Worm (Caenorhabditis elegans) whole organism, late embryonic: ENCODE results near the gene F53C3.6.

Experiments
- C38D4.7 ChIP-seq: fragments of 200-800 bp; sonication (Bioruptor generic); optimal IDR thresholded peaks from 2 replicates; lab custom pipeline; 2018; ENCODE audit warnings: mild to moderate bottlenecking, missing genetic modification characterization, moderate library complexity, missing compliant biosample characterization
- T23F11.4 ChIP-seq: fragments of 200-800 bp; sonication (Bioruptor generic); optimal IDR thresholded peaks from 2 replicates; lab custom pipeline; 2018; ENCODE audit warnings: mild to moderate bottlenecking, missing genetic modification characterization, missing compliant biosample characterization
- ahr-1 ChIP-seq: sonication (generic microtip); optimal IDR thresholded peaks from 2 replicates; lab custom pipeline; 2016; ENCODE audit warnings: missing genetic modification characterization, missing compliant biosample characterization
- ama-1 ChIP-seq: fragments of 150-350 bp; optimal IDR thresholded peaks from 2 replicates; lab custom pipeline; 2014
- ceh-18 ChIP-seq: sonication (generic microtip); optimal IDR thresholded peaks from 2 replicates; lab custom pipeline; 2016; ENCODE audit warnings: missing genetic modification characterization, missing compliant biosample characterization
- ceh-19 ChIP-seq: fragments of 200-800 bp; sonication (Bioruptor generic); optimal IDR thresholded peaks from 2 replicates; lab custom pipeline; 2018; ENCODE audit warnings: mild to moderate bottlenecking, missing genetic modification characterization, missing compliant biosample characterization
- ceh-2 ChIP-seq: sonication (generic microtip); optimal IDR thresholded peaks from 2 replicates; lab custom pipeline; 2016; ENCODE audit warnings: missing genotype, missing genetic modification characterization, missing compliant biosample characterization
- ceh-22 ChIP-seq: sonication (generic microtip); optimal IDR thresholded peaks from 2 replicates; lab custom pipeline; 2017; ENCODE audit warnings: missing biosample characterization, missing genetic modification characterization
- ceh-30 ChIP-seq: fragments of 150-350 bp; optimal IDR thresholded peaks from 2 replicates; lab custom pipeline; 2014; ENCODE audit warnings: missing biosample characterization, missing genetic modification characterization
- ceh-34 ChIP-seq: sonication (generic microtip); optimal IDR thresholded peaks from 2 replicates; lab custom pipeline; 2016; ENCODE audit warnings: mild to moderate bottlenecking, missing genetic modification characterization, missing compliant biosample characterization
- ceh-45 ChIP-seq: fragments of 200-800 bp; sonication (Bioruptor generic); IDR thresholded peaks from 2 replicates; pipeline ENCODE4 v1.3.6; 2022; ENCODE audit warnings: missing genetic modification reagents, missing genetic modification characterization, missing compliant biosample characterization
- ceh-9 ChIP-seq: sonication (generic microtip); optimal IDR thresholded peaks from 2 replicates; lab custom pipeline; 2016; ENCODE audit warnings: mild to moderate bottlenecking, missing genetic modification characterization, inconsistent platforms, missing compliant biosample characterization
- dmd-4 ChIP-seq: sonication (generic microtip); optimal IDR thresholded peaks from 2 replicates; lab custom pipeline; 2016; ENCODE audit warnings: borderline replicate concordance, missing genetic modification characterization, missing compliant biosample characterization
- elt-4 ChIP-seq: sonication (generic microtip); optimal IDR thresholded peaks from 2 replicates; lab custom pipeline; 2016; ENCODE audit warnings: missing genetic modification characterization, missing compliant biosample characterization
- ets-4 ChIP-seq: sonication (generic microtip); optimal IDR thresholded peaks from 2 replicates; lab custom pipeline; 2016; ENCODE audit warnings: missing genetic modification characterization, missing compliant biosample characterization
- eyg-1 ChIP-seq: sonication (generic microtip); optimal IDR thresholded peaks from 2 replicates; lab custom pipeline; 2016; ENCODE audit warnings: missing genotype, missing genetic modification characterization, missing compliant biosample characterization
- fkh-10 ChIP-seq: fragments of 150-350 bp; optimal IDR thresholded peaks from 2 replicates; lab custom pipeline; 2014; ENCODE audit warnings: missing biosample characterization, missing genetic modification reagents, missing genetic modification characterization
- gmeb-2 ChIP-seq: sonication (generic microtip); optimal IDR thresholded peaks from 2 replicates; lab custom pipeline; 2016; ENCODE audit warnings: missing genetic modification characterization, inconsistent platforms, missing compliant biosample characterization
- hlh-15 ChIP-seq: sonication (generic microtip); optimal IDR thresholded peaks from 2 replicates; lab custom pipeline; 2016; ENCODE audit warnings: missing genetic modification characterization, missing compliant biosample characterization
- hlh-30 ChIP-seq: sonication (generic microtip); optimal IDR thresholded peaks from 2 replicates; lab custom pipeline; 2017; ENCODE audit warnings: antibody characterized with exemption, missing genetic modification characterization, missing compliant biosample characterization; ENCODE audit not compliant: insufficient read depth
- hlh-6 ChIP-seq: sonication (generic microtip); optimal IDR thresholded peaks from 2 replicates; lab custom pipeline; 2016; ENCODE audit warnings: missing genotype, missing genetic modification characterization, missing compliant biosample characterization
- hlh-8 ChIP-seq: sonication (generic microtip); optimal IDR thresholded peaks from 2 replicates; lab custom pipeline; 2016; ENCODE audit warnings: missing genotype, missing genetic modification characterization, missing compliant biosample characterization
- lim-6 ChIP-seq: sonication (generic microtip); optimal IDR thresholded peaks from 2 replicates; lab custom pipeline; 2016; ENCODE audit warnings: missing genetic modification characterization, missing compliant biosample characterization
- lin-11 ChIP-seq: fragments of 200-800 bp; sonication (Bioruptor generic); optimal IDR thresholded peaks from 2 replicates; lab custom pipeline; 2018; ENCODE audit warnings: mild to moderate bottlenecking, missing genetic modification characterization, missing compliant biosample characterization
- madf-2 ChIP-seq: sonication (generic microtip); optimal IDR thresholded peaks from 2 replicates; lab custom pipeline; 2017; ENCODE audit warnings: missing genetic modification characterization, missing compliant biosample characterization
- nfya-1 ChIP-seq: sonication (generic microtip); optimal IDR thresholded peaks from 2 replicates; lab custom pipeline; 2017; ENCODE audit warnings: missing genetic modification characterization, mild to moderate bottlenecking, missing compliant biosample characterization, antibody characterized with exemption, moderate library complexity
- nhr-11 ChIP-seq: fragments of 150-350 bp; optimal IDR thresholded peaks from 2 replicates; lab custom pipeline; 2014; ENCODE audit warnings: missing biosample characterization, missing genetic modification characterization
- odd-2 ChIP-seq: sonication (generic microtip); optimal IDR thresholded peaks from 2 replicates; lab custom pipeline; 2017; ENCODE audit warnings: antibody characterized with exemption, mild to moderate bottlenecking, missing genetic modification characterization, missing compliant biosample characterization
- pat-9 ChIP-seq: fragments of 200-800 bp; sonication (Bioruptor generic); optimal IDR thresholded peaks from 2 replicates; lab custom pipeline; 2018; ENCODE audit warnings: mild to moderate bottlenecking, missing genetic modification characterization, moderate library complexity, missing compliant biosample characterization
- pax-1 ChIP-seq: fragments of 150-350 bp; optimal IDR thresholded peaks from 2 replicates; lab custom pipeline; 2014; ENCODE audit warnings: missing biosample characterization, missing genetic modification characterization
- ref-2 ChIP-seq: sonication (generic microtip); optimal IDR thresholded peaks from 2 replicates; lab custom pipeline; 2016; ENCODE audit warnings: missing genetic modification characterization, missing compliant biosample characterization
- sox-2 ChIP-seq: fragments of 200-800 bp; sonication (Bioruptor generic); IDR thresholded peaks from 2 replicates; pipeline ENCODE4 v1.3.6; 2022; ENCODE audit warnings: missing genetic modification reagents, missing genetic modification characterization, missing compliant biosample characterization
- sox-4 ChIP-seq: sonication (generic microtip); optimal IDR thresholded peaks from 2 replicates; lab custom pipeline; 2017; ENCODE audit warnings: mild to moderate bottlenecking, missing genetic modification characterization, inconsistent platforms, missing compliant biosample characterization
- tbx-2 ChIP-seq: sonication (generic microtip); optimal IDR thresholded peaks from 2 replicates; lab custom pipeline; 2016; ENCODE audit warnings: missing genetic modification characterization, missing compliant biosample characterization
- tbx-7 ChIP-seq: sonication (generic microtip); optimal IDR thresholded peaks from 2 replicates; lab custom pipeline; 2016; ENCODE audit warnings: missing genotype, missing genetic modification characterization, missing compliant biosample characterization
- unc-42 ChIP-seq: sonication (generic microtip); optimal IDR thresholded peaks from 2 replicates; lab custom pipeline; 2016; ENCODE audit warnings: missing genotype, missing genetic modification characterization, missing compliant biosample characterization
- unc-55 ChIP-seq: sonication (generic microtip); optimal IDR thresholded peaks from 2 replicates; lab custom pipeline; 2017; ENCODE audit warnings: missing biosample characterization, missing genetic modification reagents, missing genetic modification characterization
- unc-86 ChIP-seq: sonication (generic microtip); optimal IDR thresholded peaks from 2 replicates; lab custom pipeline; 2016; ENCODE audit warnings: missing genetic modification characterization, missing compliant biosample characterization
- zip-5 ChIP-seq: sonication (generic microtip); optimal IDR thresholded peaks from 2 replicates; lab custom pipeline; 2016; ENCODE audit warnings: missing genetic modification characterization, missing compliant biosample characterization

Gene F53C3.6

ce11 chrII:3902798-3903197 is 4.9 kb downstream of the F53C3.6 start, which contains the start of gene F53C3.3:
Gene F53C3.3 (plus strand): TSS chrII:3902856.
- no peak for TF ChIP-seq gmeb-2 (tag; lab: Kevin White, UChicago)

ce11 chrII:3906615-3907190 is 8.8 kb downstream of the F53C3.6 start, which contains the start of the genes F53C3.11 and fbxb-103:
Gene F53C3.11 (minus strand): TSS chrII:3906715.
Gene fbxb-103 (plus strand): TSS chrII:3907140.
- TF ChIP-seq lin-11 (tag; lab: Kevin White, UChicago) (no peak), sox-4 (tag; lab: Kevin White, UChicago) (no peak), unc-55 (no peak), madf-2 (no peak), sox-2 (GFP tag; lab: Robert Waterston, UW) (no peak), hlh-30 (tag; lab: Kevin White, UChicago) (no peak), ceh-19 (GFP tag; lab: Kevin White, UChicago) (no peak), hlh-6 (tag; lab: Kevin White, UChicago) (no peak), unc-42 (no peak), elt-4 (tag; lab: Kevin White, UChicago) (no peak), ceh-34 (tag; lab: Kevin White, UChicago) (no peak), gmeb-2 (tag; lab: Kevin White, UChicago) (no peak), ref-2 (tag; lab: Kevin White, UChicago) (no peak), tbx-2 (tag; lab: Kevin White, UChicago) (no peak), ets-4 (tag; lab: Kevin White, UChicago) (no peak), ceh-9 (tag; lab: Kevin White, UChicago) (no peak), hlh-8 (tag; lab: Kevin White, UChicago) (no peak), nhr-11 (tag; lab: Kevin White, UChicago) (no peak)

- TF ChIP-seq nfya-1 (peak; percentile 74), ceh-18 (no peak)
- TF ChIP-seq, all 69 proteins: peak for 1
These were observed 10.2 kb downstream of the F53C3.6 start for ce11 chrII:3908135-3908534.

ce11 chrII:3909301-3909700 is 11.4 kb downstream of the F53C3.6 start:
- TF ChIP-seq eyg-1 (tag; lab: Kevin White, UChicago) = no peak
- no peak for TF ChIP-seq ceh-30 (tag; lab: Kevin White, UChicago)
- TF ChIP-seq pat-9 (tag; lab: Kevin White, UChicago) = no peak
- TF ChIP-seq ahr-1 (tag; lab: Kevin White, UChicago) = no peak
- no peak for TF ChIP-seq C38D4.7
- no peak for TF ChIP-seq ceh-22 (tag; lab: Kevin White, UChicago)
- no peak for TF ChIP-seq tbx-7
- no peak for TF ChIP-seq ceh-2 (tag; lab: Kevin White, UChicago)
- TF ChIP-seq unc-86 = no peak
- no peak for TF ChIP-seq ceh-45
- TF ChIP-seq odd-2 (tag; lab: Kevin White, UChicago) = no peak
- TF ChIP-seq hlh-15 (tag; lab: Kevin White, UChicago) = no peak
- TF ChIP-seq ama-1 (lab: Kevin White, UChicago) = no peak
- no peak for TF ChIP-seq T23F11.4 (GFP tag; lab: Kevin White, UChicago)
- no peak for TF ChIP-seq nhr-11 (tag; lab: Kevin White, UChicago)
- no peak for TF ChIP-seq lim-6 (tag; lab: Kevin White, UChicago)
- no peak for TF ChIP-seq unc-55

ce11 chrII:3910737-3911136 is 12.8 kb downstream of the F53C3.6 start, which contains the start of gene bcmo-2:
Gene bcmo-2 (minus strand): TSS chrII:3910837.
- no peak for TF ChIP-seq hlh-15 (tag; lab: Kevin White, UChicago)
- no peak for TF ChIP-seq lim-6 (tag; lab: Kevin White, UChicago)
- TF ChIP-seq fkh-10 (GFP tag; lab: Kevin White, UChicago) = no peak
- no peak for TF ChIP-seq ama-1 (lab: Kevin White, UChicago)
- TF ChIP-seq odd-2 (tag; lab: Kevin White, UChicago) = no peak
- TF ChIP-seq zip-5 (tag; lab: Kevin White, UChicago) = no peak
- no peak for TF ChIP-seq pax-1 (tag; lab: Kevin White, UChicago)
- TF ChIP-seq gmeb-2 (tag; lab: Kevin White, UChicago) = no peak
- no peak for TF ChIP-seq ceh-19 (GFP tag; lab: Kevin White, UChicago)
- no peak for TF ChIP-seq dmd-4
- no peak for TF ChIP-seq madf-2
- TF ChIP-seq unc-42 = no peak
